Worm (Caenorhabditis elegans) whole organism, L4 larva: ENCODE results near the gene unc-31.

Source experiments
- D1046.2 ChIP-seq: fragments of 200-800 bp; sonication (Bioruptor generic); IDR thresholded peaks from 2 replicates; pipeline ENCODE4 v1.3.6; 2022; ENCODE audit warnings: missing genetic modification characterization, missing compliant biosample characterization
- F10B5.3 ChIP-seq: sonication (generic microtip); optimal IDR thresholded peaks from 2 replicates; lab custom pipeline; 2016; ENCODE audit warnings: mild to moderate bottlenecking, missing genetic modification characterization, missing compliant biosample characterization
- F26F4.8 ChIP-seq: fragments of 200-800 bp; sonication (Bioruptor generic); conservative IDR thresholded peaks from 2 replicates; pipeline ENCODE4 v1.3.6; 2022; ENCODE audit warnings: missing genetic modification characterization, missing compliant biosample characterization
- F44E2.7 ChIP-seq: fragments of 200-800 bp; sonication (Bioruptor generic); IDR thresholded peaks from 2 replicates; pipeline ENCODE4 v2.1.2; 2022; ENCODE audit warnings: missing genetic modification characterization, missing compliant biosample characterization
- T20F7.1 ChIP-seq: fragments of 200-800 bp; sonication (Bioruptor generic); optimal IDR thresholded peaks from 2 replicates; lab custom pipeline; 2018; ENCODE audit warnings: mild to moderate bottlenecking, missing genetic modification characterization, missing compliant biosample characterization
- Y48G9A.11 ChIP-seq: fragments of 200-800 bp; sonication (Bioruptor generic); IDR thresholded peaks from 2 replicates; pipeline ENCODE4 v1.3.6; 2022; ENCODE audit warnings: missing genetic modification reagents, missing genetic modification characterization, missing compliant biosample characterization
- Y5F2A.4 ChIP-seq: fragments of 200-800 bp; sonication (Bioruptor generic); optimal IDR thresholded peaks from 2 replicates; lab custom pipeline; 2018; ENCODE audit warnings: mild to moderate bottlenecking, missing genetic modification characterization, missing compliant biosample characterization
- ZK337.2 ChIP-seq: fragments of 200-800 bp; sonication (Bioruptor generic); IDR thresholded peaks from 2 replicates; pipeline ENCODE4 v1.3.6; 2022; ENCODE audit warnings: missing genetic modification reagents, missing genetic modification characterization, missing compliant biosample characterization
- ama-1 ChIP-seq: fragments of 150-350 bp; optimal IDR thresholded peaks from 2 replicates; lab custom pipeline; 2014; ENCODE audit warnings: inconsistent platforms, mixed read lengths
- ctbp-1 ChIP-seq: fragments of 200-800 bp; sonication (Bioruptor generic); IDR thresholded peaks from 2 replicates; pipeline ENCODE4 v1.3.6; 2022; ENCODE audit warnings: missing genetic modification reagents, missing genetic modification characterization, missing compliant biosample characterization
- dmd-6 ChIP-seq: fragments of 200-800 bp; sonication (Bioruptor generic); IDR thresholded peaks from 2 replicates; pipeline ENCODE4 v1.3.6; 2022; ENCODE audit warnings: missing genetic modification reagents, missing genetic modification characterization, missing compliant biosample characterization
- dmd-8 ChIP-seq: fragments of 200-800 bp; sonication (Bioruptor generic); IDR thresholded peaks from 2 replicates; pipeline ENCODE4 v1.3.6; 2022; ENCODE audit warnings: missing genetic modification characterization, missing compliant biosample characterization
- egl-43 ChIP-seq: fragments of 200-800 bp; sonication (Bioruptor generic); IDR thresholded peaks from 2 replicates; pipeline ENCODE4 v1.3.6; 2022; ENCODE audit warnings: missing genetic modification reagents, missing genetic modification characterization, missing compliant biosample characterization
- lim-7 ChIP-seq: fragments of 200-800 bp; sonication (Bioruptor generic); IDR thresholded peaks from 2 replicates; pipeline ENCODE4 v1.3.6; 2022; ENCODE audit warnings: missing genetic modification characterization, missing compliant biosample characterization
- lin-1 ChIP-seq: fragments of 200-800 bp; sonication (Bioruptor generic); IDR thresholded peaks from 2 replicates; pipeline ENCODE4 v1.3.6; 2022; ENCODE audit warnings: missing genetic modification reagents, missing genetic modification characterization, missing compliant biosample characterization
- lin-29 ChIP-seq: fragments of 200-800 bp; sonication (Bioruptor generic); IDR thresholded peaks from 2 replicates; pipeline ENCODE4 v1.3.6; 2022; ENCODE audit warnings: missing genetic modification reagents, missing genetic modification characterization, missing compliant biosample characterization
- lin-38 ChIP-seq: fragments of 200-800 bp; sonication (Bioruptor generic); IDR thresholded peaks from 2 replicates; pipeline ENCODE4 v1.3.6; 2022; ENCODE audit warnings: missing genetic modification reagents, missing genetic modification characterization, missing compliant biosample characterization
- madf-5 ChIP-seq, 2 experiments: fragments of 200-800 bp; sonication (Bioruptor generic); IDR thresholded peaks; 2 replicates each; pipeline ENCODE4 v1.3.6; 2022; ENCODE audit warnings: missing compliant biosample characterization in 2 of 2, missing genetic modification characterization in 2 of 2
- madf-9 ChIP-seq: fragments of 200-800 bp; sonication (Bioruptor generic); conservative IDR thresholded peaks from 2 replicates; pipeline ENCODE4 v1.3.6; 2022; ENCODE audit warnings: missing genetic modification reagents, missing genetic modification characterization, missing compliant biosample characterization
- mxl-3 ChIP-seq: fragments of 200-800 bp; sonication (Bioruptor generic); optimal IDR thresholded peaks from 2 replicates; lab custom pipeline; 2018; ENCODE audit warnings: mild to moderate bottlenecking, missing genetic modification characterization, missing compliant biosample characterization
- nhr-11 ChIP-seq: fragments of 150-350 bp; optimal IDR thresholded peaks from 2 replicates; lab custom pipeline; 2014; ENCODE audit warnings: missing biosample characterization, missing genetic modification characterization
- nhr-25 ChIP-seq: sonication (generic microtip); optimal IDR thresholded peaks from 2 replicates; lab custom pipeline; 2017; ENCODE audit warnings: missing genetic modification characterization, mild to moderate bottlenecking, missing compliant biosample characterization, antibody characterized with exemption, moderate library complexity, borderline replicate concordance; ENCODE audit not compliant: insufficient read depth
- nhr-41 ChIP-seq: fragments of 200-800 bp; sonication (Bioruptor generic); IDR thresholded peaks from 2 replicates; pipeline ENCODE4 v1.3.6; 2022; ENCODE audit warnings: missing genetic modification reagents, missing genetic modification characterization, missing compliant biosample characterization
- nhr-42 ChIP-seq: fragments of 200-800 bp; sonication (Bioruptor generic); IDR thresholded peaks from 2 replicates; pipeline ENCODE4 v1.3.6; 2022; ENCODE audit warnings: missing genetic modification characterization, missing compliant biosample characterization
- nhr-77 ChIP-seq: fragments of 150-350 bp; optimal IDR thresholded peaks from 2 replicates; lab custom pipeline; 2014; ENCODE audit warnings: missing biosample characterization, missing genetic modification characterization
- saeg-2 ChIP-seq: fragments of 200-800 bp; sonication (Bioruptor generic); IDR thresholded peaks from 2 replicates; pipeline ENCODE4 v1.3.6; 2022; ENCODE audit warnings: missing genetic modification reagents, missing genetic modification characterization, missing compliant biosample characterization
- set-16 ChIP-seq: fragments of 200-800 bp; sonication (Bioruptor generic); IDR thresholded peaks from 2 replicates; pipeline ENCODE4 v1.3.6; 2022; ENCODE audit warnings: missing genetic modification reagents, missing genetic modification characterization, missing compliant biosample characterization
- snpc-4 ChIP-seq: fragments of 150-350 bp; optimal IDR thresholded peaks from 2 replicates; lab custom pipeline; 2014; ENCODE audit warnings: missing biosample characterization, missing genetic modification characterization
- tag-97 ChIP-seq: fragments of 200-800 bp; sonication (Bioruptor generic); IDR thresholded peaks from 2 replicates; pipeline ENCODE4 v1.3.6; 2022; ENCODE audit warnings: missing genetic modification characterization, missing compliant biosample characterization
- tra-1 ChIP-seq: fragments of 200-800 bp; sonication (Bioruptor generic); IDR thresholded peaks from 2 replicates; pipeline ENCODE4 v1.3.6; 2022; ENCODE audit warnings: missing genetic modification reagents, missing genetic modification characterization, missing compliant biosample characterization
- unc-62 ChIP-seq, 3 experiments: fragments of 150-350 bp in 1 of 3; sonication (generic microtip); optimal IDR thresholded peaks in 2 of 3; peaks in 1 of 3; 1 replicate in 1 of 3; 2 replicates in 2 of 3; lab custom pipeline; 2014 to 2017; ENCODE audit warnings: missing biosample characterization in 3 of 3, missing genetic modification characterization in 3 of 3, missing genetic modification reagents in 3 of 3, missing genotype in 1 of 3
- zfp-3 ChIP-seq: fragments of 200-800 bp; sonication (Bioruptor generic); conservative IDR thresholded peaks from 2 replicates; pipeline ENCODE4 v1.3.6; 2022; ENCODE audit warnings: missing genetic modification reagents, missing genetic modification characterization, missing compliant biosample characterization

unc-31 gene

DNA sequence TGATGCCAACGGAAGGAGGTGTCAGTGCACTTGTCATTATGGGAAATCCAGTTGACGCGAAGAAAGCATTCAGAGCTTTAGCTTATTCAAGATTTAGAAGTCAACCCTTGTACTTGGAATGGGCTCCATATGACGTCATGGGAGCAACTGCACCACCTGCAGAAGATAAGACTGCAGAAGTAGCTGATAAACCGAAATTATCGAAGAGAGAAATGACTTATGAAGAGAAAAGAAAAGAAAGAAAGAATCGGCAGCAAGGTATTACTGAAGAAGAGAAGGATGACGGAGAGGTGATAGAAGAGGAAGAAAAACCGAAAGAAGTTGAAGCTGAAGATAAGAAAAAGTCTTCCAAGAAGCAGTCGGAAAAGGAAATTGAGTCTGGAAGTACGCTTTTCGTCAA is 45.5 kb upstream of the unc-31 start (continued):
- no peak for TF ChIP-seq nhr-25 (tag; lab: Kevin White, UChicago)
- no peak for TF ChIP-seq madf-5 (GFP tag; IDR thresholded peaks at IDR 0.05; lab: Robert Waterston, UW)

DNA sequence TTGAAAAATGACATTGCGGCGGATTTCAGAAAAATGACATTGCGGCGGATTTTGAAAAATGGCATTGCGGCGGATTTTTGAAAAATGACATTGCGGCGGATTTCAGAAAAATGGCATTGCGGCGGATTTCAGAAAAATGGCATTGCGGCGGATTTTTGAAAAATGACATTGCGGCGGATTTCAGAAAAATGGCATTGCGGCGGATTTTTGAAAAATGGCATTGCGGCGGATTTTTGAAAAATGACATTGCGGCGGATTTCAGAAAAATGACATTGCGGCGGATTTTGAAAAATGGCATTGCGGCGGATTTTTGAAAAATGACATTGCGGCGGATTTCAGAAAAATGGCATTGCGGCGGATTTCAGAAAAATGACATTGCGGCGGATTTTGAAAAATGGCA is 43.0 kb upstream of the unc-31 start:
- TF ChIP-seq Y48G9A.11 (0 out of 2 replicates have a peak, but pooled peaks have one; percentile 30), egl-43 (GFP tag; lab: Robert Waterston, UW) (0 out of 2 replicates have a peak, but pooled peaks have one; percentile 21), lim-7 (peak; percentile 47; the same call in 1 of the 2 replicates), madf-5 (GFP tag; IDR thresholded peaks at IDR 0.05; lab: Robert Waterston, UW) (0 out of 4 replicates have a peak, but pooled peaks of 1 of the 2 experiments have one; percentile 14), F26F4.8 (0 out of 2 replicates have a peak, but pooled peaks have one; percentile 28)
- TF ChIP-seq, all 104 proteins: peak for 5; not testable (repeated sequence) for 99

DNA sequence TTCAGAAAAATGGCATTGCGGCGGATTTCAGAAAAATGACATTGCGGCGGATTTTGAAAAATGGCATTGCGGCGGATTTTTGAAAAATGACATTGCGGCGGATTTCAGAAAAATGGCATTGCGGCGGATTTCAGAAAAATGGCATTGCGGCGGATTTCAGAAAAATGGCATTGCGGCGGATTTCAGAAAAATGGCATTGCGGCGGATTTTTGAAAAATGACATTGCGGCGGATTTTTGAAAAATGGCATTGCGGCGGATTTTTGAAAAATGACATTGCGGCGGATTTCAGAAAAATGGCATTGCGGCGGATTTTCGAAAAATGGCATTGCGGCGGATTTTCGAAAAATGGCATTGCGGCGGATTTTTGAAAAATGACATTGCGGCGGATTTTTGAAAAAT is 42.2 kb upstream of the unc-31 start:
- TF ChIP-seq tra-1 (peak; percentile 21; the same call in 1 of the 2 replicates), F44E2.7 (GFP tag; lab: Robert Waterston, UW) (peak; percentile 13; the same call in 1 of the 2 replicates), dmd-8 (0 out of 2 replicates have a peak, but pooled peaks have one; percentile 57), madf-5 (GFP tag; IDR thresholded peaks at IDR 0.05; lab: Robert Waterston, UW) (peak in 1 of 2 experiments; percentile 55; a peak in 1 of 4 replicates)

DNA sequence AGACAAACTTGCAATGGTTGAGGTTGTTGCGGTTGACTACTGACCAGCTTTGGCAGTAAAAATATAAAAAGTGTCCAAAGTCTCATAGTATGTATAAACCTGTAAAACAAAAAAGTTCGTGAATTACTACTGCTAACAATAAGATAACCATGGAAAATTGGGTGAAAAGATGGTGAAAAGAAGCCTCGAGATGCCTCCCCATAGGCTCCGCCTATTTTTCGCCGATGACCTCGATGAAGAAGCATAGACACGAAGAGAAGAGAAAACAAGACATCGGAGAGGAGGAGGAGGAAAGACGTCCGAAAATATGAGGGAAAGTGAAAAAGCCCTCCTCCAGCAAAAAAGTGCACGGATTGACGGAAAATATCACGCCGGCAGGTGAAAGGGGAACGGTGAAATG is 32.2 kb upstream of the unc-31 start, which contains the start of gene T23F6.5:
Gene T23F6.5 (minus strand): TSS at position 101 of the 400 bp plus-strand sequence.
- TF ChIP-seq ZK337.2 (no peak), Y5F2A.4 (no peak), unc-62 (GFP tag; optimal IDR thresholded peaks at IDR 0.05 in 1 of 2; lab: Kevin White, UChicago) (peak in 1 of 2 experiments; percentile 24), unc-62 (tag; optimal IDR thresholded peaks at IDR 0.05; lab: Kevin White, UChicago) (no peak)
- TF ChIP-seq, all 104 proteins: peak for 1

DNA sequence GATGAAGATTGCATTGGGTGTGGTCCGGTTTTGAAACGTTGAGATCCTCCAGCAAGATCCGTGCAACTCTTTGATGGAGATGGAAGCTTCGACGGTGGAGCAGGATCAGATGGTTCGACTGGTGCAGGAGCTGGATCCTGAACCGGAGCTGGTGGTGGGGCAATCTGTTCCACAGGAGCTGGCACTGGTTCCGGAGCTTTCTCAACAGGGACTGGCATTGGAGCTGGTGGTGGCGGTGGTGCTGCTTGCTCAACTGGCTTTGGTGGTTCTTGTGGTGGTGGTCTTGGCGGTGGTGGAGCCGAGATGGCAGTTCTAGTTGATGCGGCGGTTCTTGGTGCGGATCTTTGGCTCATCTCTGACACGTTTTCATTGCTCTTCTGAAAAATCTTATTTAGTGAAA is 30.0 kb upstream of the unc-31 start:
- TF ChIP-seq nhr-41 (GFP tag; lab: Robert Waterston, UW), result no peak
- TF ChIP-seq lim-7, result no peak
- TF ChIP-seq set-16 (GFP tag; lab: Robert Waterston, UW), result peak; percentile 90
- TF ChIP-seq egl-43 (GFP tag; lab: Robert Waterston, UW), result 0 out of 2 replicates have a peak, but pooled peaks have one; percentile 38
- 0 out of 2 replicates have a peak, but pooled peaks have one; percentile 33 for TF ChIP-seq nhr-42 (GFP tag; lab: Robert Waterston, UW)
- TF ChIP-seq madf-9 (GFP tag; lab: Robert Waterston, UW), result 0 out of 2 replicates have a peak, but pooled peaks have one; percentile 11
- TF ChIP-seq lin-1, result no peak

DNA sequence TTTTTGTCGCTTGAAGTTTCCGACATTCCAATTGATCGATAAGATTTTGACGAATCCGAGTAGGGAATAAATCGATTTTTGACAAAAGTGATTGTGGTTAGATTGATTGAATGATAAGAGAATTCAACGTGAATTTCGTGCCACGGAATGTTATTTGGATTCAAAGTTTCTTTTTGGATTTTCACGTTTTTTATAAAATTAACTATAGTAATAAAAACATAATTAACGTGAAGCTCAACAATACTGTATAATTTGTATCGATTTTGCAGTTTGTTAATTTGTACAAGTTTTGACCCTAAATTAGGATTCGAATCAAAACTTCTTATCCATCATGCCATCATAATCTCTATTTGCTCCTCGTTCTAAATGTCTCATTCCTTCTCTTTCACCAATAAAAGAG is 29.0 kb upstream of the unc-31 start, which contains the start of gene C36H8.1:
Gene C36H8.1 (minus strand): TSS at position 101 of the 400 bp plus-strand sequence.
- TF ChIP-seq tag-97 (GFP tag; lab: Robert Waterston, UW) (no peak), D1046.2 (GFP tag; lab: Robert Waterston, UW) (no peak), nhr-11 (tag; lab: Kevin White, UChicago) (no peak), dmd-6 (GFP tag; lab: Robert Waterston, UW) (no peak), nhr-77 (no peak), ama-1 (lab: Kevin White, UChicago) (no peak), saeg-2 (GFP tag; lab: Robert Waterston, UW) (no peak), ZK337.2 (no peak), T20F7.1 (GFP tag; lab: Kevin White, UChicago) (no peak), snpc-4 (tag; lab: Kevin White, UChicago) (no peak), F10B5.3 (tag; lab: Kevin White, UChicago) (no peak), zfp-3 (no peak), lin-29 (GFP tag; lab: Robert Waterston, UW) (no peak), ctbp-1 (GFP tag; lab: Robert Waterston, UW) (no peak), lin-38 (no peak), mxl-3 (GFP tag; lab: Kevin White, UChicago) (no peak)
